Worm (Caenorhabditis elegans) whole organism, L1 larva: ENCODE results near the gene F09E5.16.
A peak's percentile ranks its signal among the peaks of the same experiment; 100 is the strongest.

Experiments used
- C16A3.4 ChIP-seq: fragments of 150-350 bp; optimal IDR thresholded peaks from 2 replicates; lab custom pipeline; 2014; ENCODE audit warnings: missing biosample characterization, missing genetic modification characterization
- aly-2 ChIP-seq: fragments of 150-350 bp; optimal IDR thresholded peaks from 2 replicates; lab custom pipeline; 2014; ENCODE audit warnings: missing biosample characterization, missing genetic modification characterization
- blmp-1 ChIP-seq: fragments of 150-350 bp; optimal IDR thresholded peaks from 2 replicates; lab custom pipeline; 2014; ENCODE audit warnings: missing biosample characterization, missing genetic modification characterization
- ceh-63 ChIP-seq: fragments of 200-800 bp; sonication (Bioruptor generic); optimal IDR thresholded peaks from 2 replicates; lab custom pipeline; 2018; ENCODE audit warnings: mild to moderate bottlenecking, missing genetic modification characterization, missing compliant biosample characterization
- ceh-90 ChIP-seq: sonication (generic microtip); optimal IDR thresholded peaks from 2 replicates; lab custom pipeline; 2016; ENCODE audit warnings: missing genetic modification characterization, missing compliant biosample characterization
- dsc-1 ChIP-seq: sonication (generic microtip); optimal IDR thresholded peaks from 2 replicates; lab custom pipeline; 2016; ENCODE audit warnings: mild to moderate bottlenecking, missing genetic modification characterization, missing compliant biosample characterization
- efl-1 ChIP-seq, 4 experiments: fragments of 150-350 bp; optimal IDR thresholded peaks in 3 of 4; peaks in 1 of 4; 1 replicate in 1 of 4; 2 replicates in 3 of 4; lab custom pipeline; 2014; ENCODE audit warnings: missing biosample characterization in 2 of 4, missing genetic modification characterization in 2 of 4, missing genetic modification reagents in 2 of 4
- efl-3 ChIP-seq: fragments of 200-800 bp; sonication (Bioruptor generic); optimal IDR thresholded peaks from 2 replicates; lab custom pipeline; 2018; ENCODE audit warnings: mild to moderate bottlenecking, missing genetic modification characterization, missing compliant biosample characterization
- egl-27 ChIP-seq, 2 experiments: fragments of 150-350 bp in 1 of 2; sonication (generic microtip); optimal IDR thresholded peaks; 3 replicates each; lab custom pipeline; 2017 to 2018; ENCODE audit warnings: missing biosample characterization in 2 of 2, missing genetic modification characterization in 2 of 2, missing genetic modification reagents in 2 of 2
- elt-3 ChIP-seq, 6 experiments: fragments of 150-350 bp in 1 of 6; sonication (generic microtip); optimal IDR thresholded peaks; 2 replicates each; lab custom pipeline; 2017 to 2018; ENCODE audit warnings: missing biosample characterization in 6 of 6, missing genetic modification characterization in 6 of 6, inconsistent platforms in 1 of 6
- ets-5 ChIP-seq: fragments of 200-800 bp; sonication (Bioruptor generic); IDR thresholded peaks from 2 replicates; pipeline ENCODE4 v1.3.6; 2022; ENCODE audit warnings: missing genetic modification characterization, missing compliant biosample characterization
- fkh-10 ChIP-seq: sonication (generic microtip); optimal IDR thresholded peaks from 2 replicates; lab custom pipeline; 2017; ENCODE audit warnings: missing biosample characterization, missing genetic modification reagents, missing genetic modification characterization
- fkh-8 ChIP-seq: sonication (generic microtip); optimal IDR thresholded peaks from 2 replicates; lab custom pipeline; 2016; ENCODE audit warnings: mild to moderate bottlenecking, missing genetic modification characterization, missing compliant biosample characterization
- fos-1 ChIP-seq: fragments of 150-350 bp; optimal IDR thresholded peaks from 2 replicates; lab custom pipeline; 2014; ENCODE audit warnings: missing biosample characterization, missing genetic modification characterization
- hlh-17 ChIP-seq: fragments of 200-800 bp; sonication (Bioruptor generic); optimal IDR thresholded peaks from 2 replicates; lab custom pipeline; 2018; ENCODE audit warnings: missing genetic modification characterization, mild to moderate bottlenecking, missing compliant biosample characterization, moderate library complexity, borderline replicate concordance
- hpl-2 ChIP-seq: fragments of 150-350 bp; optimal IDR thresholded peaks from 2 replicates; lab custom pipeline; 2014; ENCODE audit warnings: missing biosample characterization, missing genetic modification reagents, missing genetic modification characterization
- irx-1 ChIP-seq: sonication (generic microtip); optimal IDR thresholded peaks from 2 replicates; lab custom pipeline; 2016; ENCODE audit warnings: missing genetic modification characterization, missing compliant biosample characterization
- isw-1 ChIP-seq: fragments of 200-800 bp; sonication (Bioruptor generic); IDR thresholded peaks from 2 replicates; pipeline ENCODE4 v1.3.6; 2022; ENCODE audit warnings: missing genetic modification characterization, missing compliant biosample characterization
- jun-1 ChIP-seq: fragments of 150-350 bp; optimal IDR thresholded peaks from 2 replicates; lab custom pipeline; 2014; ENCODE audit warnings: missing biosample characterization, missing genetic modification reagents, missing genetic modification characterization
- lin-13 ChIP-seq: fragments of 150-350 bp; optimal IDR thresholded peaks from 2 replicates; lab custom pipeline; 2014; ENCODE audit warnings: missing biosample characterization, missing genetic modification reagents, missing genetic modification characterization
- lin-14 ChIP-seq: fragments of 200-800 bp; sonication (Bioruptor generic); optimal IDR thresholded peaks from 2 replicates; lab custom pipeline; 2018; ENCODE audit warnings: mild to moderate bottlenecking, missing genetic modification characterization, moderate library complexity, missing compliant biosample characterization
- lin-35 ChIP-seq, 2 experiments: fragments of 150-350 bp; optimal IDR thresholded peaks; 2 replicates each; lab custom pipeline; 2014; ENCODE audit warnings: missing biosample characterization in 2 of 2, missing genetic modification characterization in 2 of 2, missing genetic modification reagents in 2 of 2
- lir-3 ChIP-seq: sonication (generic microtip); optimal IDR thresholded peaks from 2 replicates; lab custom pipeline; 2016; ENCODE audit warnings: mild to moderate bottlenecking, missing genetic modification characterization, moderate library complexity, missing compliant biosample characterization; ENCODE audit not compliant: poor library complexity
- lsy-2 ChIP-seq, 2 experiments: fragments of 150-350 bp; optimal IDR thresholded peaks; 2 replicates each; lab custom pipeline; 2014; ENCODE audit warnings: missing biosample characterization in 2 of 2, missing genetic modification characterization in 2 of 2
- mab-9 ChIP-seq: fragments of 200-800 bp; sonication (Bioruptor generic); IDR thresholded peaks from 2 replicates; pipeline ENCODE4 v1.3.6; 2022; ENCODE audit warnings: missing genetic modification reagents, missing genetic modification characterization, missing compliant biosample characterization
- mdl-1 ChIP-seq, 2 experiments: fragments of 150-350 bp; optimal IDR thresholded peaks; 2 replicates each; lab custom pipeline; 2014 to 2017; ENCODE audit warnings: missing biosample characterization in 2 of 2, missing genetic modification characterization in 2 of 2, inconsistent platforms in 1 of 2
- mef-2 ChIP-seq: fragments of 150-350 bp; optimal IDR thresholded peaks from 2 replicates; lab custom pipeline; 2014; ENCODE audit warnings: missing biosample characterization, missing genetic modification characterization
- mep-1 ChIP-seq: fragments of 150-350 bp; optimal IDR thresholded peaks from 2 replicates; lab custom pipeline; 2014; ENCODE audit warnings: missing biosample characterization, missing genetic modification characterization
- nhr-11 ChIP-seq: fragments of 150-350 bp; optimal IDR thresholded peaks from 2 replicates; lab custom pipeline; 2014; ENCODE audit warnings: missing biosample characterization, missing genetic modification characterization
- nhr-12 ChIP-seq: sonication (generic microtip); optimal IDR thresholded peaks from 2 replicates; lab custom pipeline; 2017; ENCODE audit warnings: missing biosample characterization, missing genetic modification characterization
- nhr-19 ChIP-seq: fragments of 200-800 bp; sonication (Bioruptor generic); conservative IDR thresholded peaks from 2 replicates; pipeline ENCODE4 v1.3.6; 2022; ENCODE audit warnings: missing genetic modification characterization, missing compliant biosample characterization
- nhr-20 ChIP-seq: sonication (generic microtip); optimal IDR thresholded peaks from 2 replicates; lab custom pipeline; 2016; ENCODE audit warnings: mild to moderate bottlenecking, missing genetic modification characterization, missing compliant biosample characterization
- nhr-237 ChIP-seq: fragments of 150-350 bp; optimal IDR thresholded peaks from 2 replicates; lab custom pipeline; 2014; ENCODE audit warnings: missing biosample characterization, missing genetic modification characterization
- nhr-28 ChIP-seq: fragments of 150-350 bp; optimal IDR thresholded peaks from 2 replicates; lab custom pipeline; 2014; ENCODE audit warnings: missing biosample characterization, missing genetic modification characterization
- nhr-47 ChIP-seq: sonication (generic microtip); optimal IDR thresholded peaks from 2 replicates; lab custom pipeline; 2016; ENCODE audit warnings: mild to moderate bottlenecking, missing genetic modification characterization, moderate library complexity, missing compliant biosample characterization
- nhr-71 ChIP-seq: sonication (generic microtip); optimal IDR thresholded peaks from 2 replicates; lab custom pipeline; 2016; ENCODE audit warnings: mild to moderate bottlenecking, missing genetic modification characterization, moderate library complexity, missing compliant biosample characterization
- nhr-76 ChIP-seq: sonication (generic microtip); optimal IDR thresholded peaks from 2 replicates; lab custom pipeline; 2017; ENCODE audit warnings: missing biosample characterization, missing genetic modification characterization
- nhr-77 ChIP-seq: fragments of 150-350 bp; optimal IDR thresholded peaks from 2 replicates; lab custom pipeline; 2014; ENCODE audit warnings: missing biosample characterization, missing genetic modification characterization
- nhr-84 ChIP-seq: sonication (generic microtip); optimal IDR thresholded peaks from 2 replicates; lab custom pipeline; 2017; ENCODE audit warnings: missing biosample characterization, missing genetic modification characterization
- snpc-4 ChIP-seq: fragments of 150-350 bp; optimal IDR thresholded peaks from 2 replicates; lab custom pipeline; 2014; ENCODE audit warnings: missing biosample characterization, missing genetic modification characterization
- sox-4 ChIP-seq: sonication (generic microtip); optimal IDR thresholded peaks from 2 replicates; lab custom pipeline; 2016; ENCODE audit warnings: missing genetic modification characterization, missing compliant biosample characterization
- sptf-1 ChIP-seq: fragments of 150-350 bp; optimal IDR thresholded peaks from 2 replicates; lab custom pipeline; 2014; ENCODE audit warnings: missing biosample characterization, missing genetic modification characterization
- sup-37 ChIP-seq: fragments of 200-800 bp; sonication (Bioruptor generic); optimal IDR thresholded peaks from 2 replicates; lab custom pipeline; 2018; ENCODE audit warnings: mild to moderate bottlenecking, missing genetic modification characterization, missing compliant biosample characterization
- unc-130 ChIP-seq: fragments of 150-350 bp; optimal IDR thresholded peaks from 2 replicates; lab custom pipeline; 2017; ENCODE audit warnings: missing biosample characterization, missing genetic modification characterization, inconsistent platforms
- unc-62 ChIP-seq: fragments of 150-350 bp; optimal IDR thresholded peaks from 2 replicates; lab custom pipeline; 2014; ENCODE audit warnings: missing biosample characterization, missing genetic modification reagents, missing genetic modification characterization
- unc-86 ChIP-seq: sonication (generic microtip); optimal IDR thresholded peaks from 2 replicates; lab custom pipeline; 2016; ENCODE audit warnings: missing genetic modification characterization, missing compliant biosample characterization
- vab-15 ChIP-seq: sonication (generic microtip); optimal IDR thresholded peaks from 2 replicates; lab custom pipeline; 2017; ENCODE audit warnings: missing genotype, mild to moderate bottlenecking, missing genetic modification characterization, missing compliant biosample characterization
- xbp-1 ChIP-seq: sonication (generic microtip); optimal IDR thresholded peaks from 2 replicates; lab custom pipeline; 2016; ENCODE audit warnings: missing genetic modification characterization, missing compliant biosample characterization
- ztf-11 ChIP-seq, 2 experiments: sonication (generic microtip); optimal IDR thresholded peaks; 2 replicates each; lab custom pipeline; 2016 to 2017; ENCODE audit warnings: missing genetic modification characterization in 2 of 2, missing biosample characterization in 1 of 2, missing compliant biosample characterization in 1 of 2

F09E5.16 gene

ce11 chrII:5331677-5332303, 33.8 kb downstream of the F09E5.16 start:
- TF ChIP-seq nhr-47 (peak; percentile 15), nhr-71 (tag; lab: Kevin White, UChicago) (peak; percentile 29), sup-37 (GFP tag; lab: Kevin White, UChicago) (no peak), sox-4 (no peak), fkh-8 (tag; lab: Kevin White, UChicago) (peak; percentile 23), mab-9 (GFP tag; lab: Robert Waterston, UW) (no peak), fos-1 (tag; lab: Kevin White, UChicago) (peak; percentile 3), blmp-1 (peak; percentile 61), lin-35 (GFP tag; optimal IDR thresholded peaks at IDR 0.05; lab: Kevin White, UChicago) (no peak), mep-1 (tag; lab: Kevin White, UChicago) (peak; percentile 36), nhr-77 (tag; lab: Kevin White, UChicago) (peak; percentile 10), C16A3.4 (tag; lab: Kevin White, UChicago) (no peak), lin-14 (peak; percentile 14), nhr-19 (GFP tag; lab: Robert Waterston, UW) (no peak)

- TF ChIP-seq ztf-11 (tag; optimal IDR thresholded peaks at IDR 0.05; lab: Kevin White, UChicago) (peak in 1 of 2 experiments; percentile 9), ets-5 (no peak), aly-2 (no peak), unc-86 (tag; lab: Kevin White, UChicago) (peak; percentile 57), jun-1 (peak; percentile 83), nhr-19 (GFP tag; lab: Robert Waterston, UW) (peak; percentile 82), nhr-77 (tag; lab: Kevin White, UChicago) (peak; percentile 89), lin-35 (GFP tag; optimal IDR thresholded peaks at IDR 0.05; lab: Kevin White, UChicago) (peak; percentile 50 to 84), snpc-4 (tag; lab: Kevin White, UChicago) (peak; percentile 25), lin-13 (GFP tag; lab: Kevin White, UChicago) (peak; percentile 73), xbp-1 (tag; lab: Kevin White, UChicago) (peak; percentile 65), nhr-237 (peak; percentile 75), mdl-1 (tag; optimal IDR thresholded peaks at IDR 0.05; lab: Kevin White, UChicago) (peak in 1 of 2 experiments; percentile 87), nhr-84 (tag; lab: Kevin White, UChicago) (no peak), fkh-10 (GFP tag; lab: Kevin White, UChicago) (no peak), lsy-2 (tag; optimal IDR thresholded peaks at IDR 0.05; lab: Kevin White, UChicago) (peak; percentile 75 to 87), nhr-76 (tag; lab: Kevin White, UChicago) (no peak), dsc-1 (tag; lab: Kevin White, UChicago) (peak; percentile 86), hpl-2 (GFP tag; lab: Kevin White, UChicago) (no peak), unc-130 (no peak), lin-14 (peak; percentile 94), unc-62 (GFP tag; lab: Kevin White, UChicago) (no peak), elt-3 (tag; optimal IDR thresholded peaks at IDR 0.05; lab: Kevin White, UChicago) (peak in 3 of 6 experiments; percentile 44 to 77 (median 70)), ceh-90 (tag; lab: Kevin White, UChicago) (no peak), efl-3 (GFP tag; lab: Kevin White, UChicago) (no peak), ceh-63 (no peak), nhr-20 (tag; lab: Kevin White, UChicago) (peak; percentile 95), sptf-1 (tag; lab: Kevin White, UChicago) (no peak), lir-3 (tag; lab: Kevin White, UChicago) (peak; percentile 41), egl-27 (tag; optimal IDR thresholded peaks at IDR 0.05; lab: Kevin White, UChicago) (peak in 1 of 2 experiments; percentile 80), vab-15 (no peak), isw-1 (GFP tag; lab: Robert Waterston, UW) (peak; percentile 36; the same call in 1 of the 2 replicates), sup-37 (GFP tag; lab: Kevin White, UChicago) (peak; percentile 15), hlh-17 (GFP tag; lab: Kevin White, UChicago) (no peak), irx-1 (tag; lab: Kevin White, UChicago) (peak; percentile 79), efl-1 (optimal IDR thresholded peaks at IDR 0.05; lab: Kevin White, UChicago) (peak; percentile 77 to 81), efl-1 (GFP tag; optimal IDR thresholded peaks at IDR 0.05 in 1 of 2; lab: Kevin White, UChicago) (peak; percentile 44 to 95), nhr-12 (tag; lab: Kevin White, UChicago) (no peak), nhr-28 (no peak), blmp-1 (peak; percentile 94), nhr-11 (tag; lab: Kevin White, UChicago) (peak; percentile 83), nhr-71 (tag; lab: Kevin White, UChicago) (peak; percentile 96), mef-2 (tag; lab: Kevin White, UChicago) (no peak)
Measured at ce11 chrII:5330206-5330686, 35.3 kb downstream of the F09E5.16 start.
